Fruit fly (Drosophila melanogaster) whole organism, embryonic: ENCODE data around the gene CG10254.

Source experiments
- ATbp ChIP-seq: fragments of 200-800 bp; sonication (Bioruptor generic); optimal IDR thresholded peaks from 2 replicates; lab custom pipeline; 2017; ENCODE audit warnings: missing biosample characterization, mild to moderate bottlenecking, missing genetic modification characterization, missing genetic modification reagents
- BEAF-32 ChIP-seq: fragments of 200-800 bp; sonication (Bioruptor generic); optimal IDR thresholded peaks from 3 replicates; lab custom pipeline; 2017; ENCODE audit warnings: missing biosample characterization, missing genetic modification characterization, mild to moderate bottlenecking, moderate library complexity, missing genetic modification reagents
- CG10431 ChIP-seq: fragments of 200-800 bp; sonication (Bioruptor generic); optimal IDR thresholded peaks from 3 replicates; lab custom pipeline; 2018; ENCODE audit warnings: missing biosample characterization, mild to moderate bottlenecking, missing genetic modification characterization
- CG13123 ChIP-seq: fragments of 200-800 bp; sonication (Bioruptor generic); optimal IDR thresholded peaks from 2 replicates; lab custom pipeline; 2016; ENCODE audit warnings: missing biosample characterization, missing genetic modification characterization
- CG13775 ChIP-seq: fragments of 200-800 bp; sonication (Bioruptor generic); optimal IDR thresholded peaks from 3 replicates; lab custom pipeline; 2017; ENCODE audit warnings: missing biosample characterization, mild to moderate bottlenecking, missing genetic modification characterization
- CG14050 ChIP-seq: fragments of 200-800 bp; sonication (Bioruptor generic); IDR thresholded peaks from 3 replicates; pipeline ENCODE4 v1.3.6; 2022; ENCODE audit warnings: missing biosample characterization, missing genetic modification characterization
- CG14860 ChIP-seq: fragments of 200-800 bp; sonication (Bioruptor generic); IDR thresholded peaks from 3 replicates; pipeline ENCODE4 v1.3.6; 2022; ENCODE audit warnings: missing biosample characterization, missing genetic modification characterization; ENCODE audit not compliant: partially characterized antibody
- CG16779 ChIP-seq: fragments of 200-800 bp; sonication (Bioruptor generic); IDR thresholded peaks from 2 replicates; pipeline ENCODE4 v1.3.6; 2022; ENCODE audit warnings: missing biosample characterization, missing genetic modification characterization
- CG1792 ChIP-seq: fragments of 200-800 bp; sonication (Bioruptor generic); optimal IDR thresholded peaks from 2 replicates; lab custom pipeline; 2016; ENCODE audit warnings: missing biosample characterization, missing genetic modification characterization
- CG2116 ChIP-seq: fragments of 200-800 bp; sonication (Bioruptor generic); optimal IDR thresholded peaks from 3 replicates; lab custom pipeline; 2018; ENCODE audit warnings: missing biosample characterization, mild to moderate bottlenecking, missing genetic modification characterization
- CG2199 ChIP-seq: fragments of 200-800 bp; sonication (Bioruptor generic); IDR thresholded peaks from 3 replicates; pipeline ENCODE4 v1.3.6; 2022; ENCODE audit warnings: missing biosample characterization, missing genetic modification characterization
- CG2678 ChIP-seq: fragments of 200-800 bp; sonication (Bioruptor generic); optimal IDR thresholded peaks from 3 replicates; lab custom pipeline; 2019; ENCODE audit warnings: missing biosample characterization, mild to moderate bottlenecking, missing genetic modification characterization, moderate library complexity
- CG3065 ChIP-seq: fragments of 200-800 bp; sonication (Bioruptor generic); optimal IDR thresholded peaks from 2 replicates; lab custom pipeline; 2016; ENCODE audit warnings: missing biosample characterization, missing genetic modification characterization
- CG31388 ChIP-seq: fragments of 200-800 bp; sonication (Bioruptor generic); optimal IDR thresholded peaks from 2 replicates; lab custom pipeline; 2016; ENCODE audit warnings: missing biosample characterization, missing genetic modification characterization
- CG34224 ChIP-seq: fragments of 200-800 bp; sonication (Bioruptor generic); IDR thresholded peaks from 3 replicates; pipeline ENCODE4 v1.3.6; 2022; ENCODE audit warnings: missing biosample characterization, missing genetic modification characterization; ENCODE audit not compliant: partially characterized antibody
- CG34422 ChIP-seq: fragments of 200-800 bp; sonication (Bioruptor generic); IDR thresholded peaks from 3 replicates; pipeline ENCODE4 v1.3.6; 2022; ENCODE audit warnings: missing biosample characterization, missing genetic modification characterization
- CG4404 ChIP-seq: fragments of 200-800 bp; sonication (Bioruptor generic); IDR thresholded peaks from 2 replicates; pipeline ENCODE4 v1.3.6; 2022; ENCODE audit warnings: missing biosample characterization, missing genetic modification characterization
- CG6254 ChIP-seq: fragments of 200-800 bp; sonication (Bioruptor generic); optimal IDR thresholded peaks from 3 replicates; lab custom pipeline; 2017; ENCODE audit warnings: mild to moderate bottlenecking, missing biosample characterization, missing genetic modification reagents, missing genetic modification characterization
- CG7271 ChIP-seq: fragments of 200-800 bp; sonication (Bioruptor generic); optimal IDR thresholded peaks from 2 replicates; lab custom pipeline; 2018; ENCODE audit warnings: missing biosample characterization, mild to moderate bottlenecking, missing genetic modification characterization, moderate library complexity
- CG7745 ChIP-seq: fragments of 200-800 bp; sonication (Bioruptor generic); optimal IDR thresholded peaks from 2 replicates; lab custom pipeline; 2018; ENCODE audit warnings: missing biosample characterization, mild to moderate bottlenecking, missing genetic modification characterization, moderate library complexity
- CG9609 ChIP-seq: fragments of 200-800 bp; sonication (Bioruptor generic); optimal IDR thresholded peaks from 3 replicates; lab custom pipeline; 2016; ENCODE audit warnings: missing biosample characterization, missing genetic modification characterization
- Chrac-16 ChIP-seq: fragments of 200-800 bp; sonication (Bioruptor generic); optimal IDR thresholded peaks from 3 replicates; lab custom pipeline; 2016; ENCODE audit warnings: missing biosample characterization, missing genetic modification characterization
- Dbx ChIP-seq: fragments of 200-800 bp; sonication (Bioruptor generic); IDR thresholded peaks from 3 replicates; pipeline ENCODE4 v1.3.6; 2022; ENCODE audit warnings: missing biosample characterization, missing genetic modification characterization
- Doc2 ChIP-seq: fragments of 200-800 bp; sonication (Bioruptor generic); IDR thresholded peaks from 2 replicates; pipeline ENCODE4 v1.3.6; 2022; ENCODE audit warnings: missing biosample characterization, missing genetic modification characterization
- Fer2 ChIP-seq: fragments of 200-800 bp; sonication (Bioruptor generic); optimal IDR thresholded peaks from 2 replicates; lab custom pipeline; 2018; ENCODE audit warnings: missing biosample characterization, mild to moderate bottlenecking, missing genetic modification characterization, moderate library complexity
- Hr39 ChIP-seq: fragments of >200 bp; optimal IDR thresholded peaks from 2 replicates; lab custom pipeline; 2017
- Oaz ChIP-seq: fragments of 200-800 bp; sonication (Bioruptor generic); IDR thresholded peaks from 2 replicates; pipeline ENCODE4 v1.3.6; 2022; ENCODE audit warnings: missing biosample characterization, missing genetic modification characterization
- Poxn ChIP-seq: fragments of 200-800 bp; sonication (Bioruptor generic); IDR thresholded peaks from 2 replicates; pipeline ENCODE4 v1.3.6; 2022; ENCODE audit warnings: missing biosample characterization, missing genetic modification characterization
- aop ChIP-seq: fragments of 200-800 bp; sonication (Bioruptor generic); IDR thresholded peaks from 2 replicates; pipeline ENCODE4 v1.3.6; 2022; ENCODE audit warnings: missing biosample characterization, missing genetic modification characterization
- ase ChIP-seq: fragments of 200-800 bp; sonication (Bioruptor generic); IDR thresholded peaks from 3 replicates; pipeline ENCODE4 v1.3.6; 2022; ENCODE audit warnings: missing biosample characterization, missing genetic modification characterization
- bab2 ChIP-seq: fragments of 200-800 bp; sonication (Bioruptor generic); optimal IDR thresholded peaks from 2 replicates; lab custom pipeline; 2016; ENCODE audit warnings: missing biosample characterization, missing genetic modification characterization
- corto ChIP-seq: fragments of 200-800 bp; sonication (Bioruptor generic); optimal IDR thresholded peaks from 2 replicates; lab custom pipeline; 2016; ENCODE audit warnings: missing biosample characterization, mild to moderate bottlenecking, missing genetic modification characterization, moderate library complexity
- fd64A ChIP-seq: fragments of 200-800 bp; sonication (Bioruptor generic); optimal IDR thresholded peaks from 3 replicates; lab custom pipeline; 2018; ENCODE audit warnings: missing biosample characterization, mild to moderate bottlenecking, missing genetic modification characterization
- hb ChIP-seq: fragments of 200-800 bp; sonication (Bioruptor generic); IDR thresholded peaks from 3 replicates; pipeline ENCODE4 v1.3.6; 2022; ENCODE audit warnings: missing biosample characterization, missing genetic modification characterization; ENCODE audit not compliant: partially characterized antibody
- insv ChIP-seq, 2 experiments: fragments of 200-800 bp; sonication (Bioruptor generic); optimal IDR thresholded peaks; 3 replicates each; lab custom pipeline; 2016 to 2018; ENCODE audit warnings: missing biosample characterization in 2 of 2, missing genetic modification characterization in 2 of 2
- jumu ChIP-seq: fragments of 200-800 bp; sonication (Bioruptor generic); optimal IDR thresholded peaks from 3 replicates; lab custom pipeline; 2016; ENCODE audit warnings: missing biosample characterization, missing genetic modification characterization
- kni ChIP-seq: fragments of 200-800 bp; sonication (Bioruptor generic); optimal IDR thresholded peaks from 3 replicates; lab custom pipeline; 2017; ENCODE audit warnings: mild to moderate bottlenecking, missing biosample characterization, missing genetic modification reagents, missing genetic modification characterization
- maf-S ChIP-seq: fragments of 200-800 bp; sonication (Bioruptor generic); optimal IDR thresholded peaks from 2 replicates; lab custom pipeline; 2016; ENCODE audit warnings: missing biosample characterization, missing genetic modification characterization
- pb ChIP-seq: fragments of 200-800 bp; sonication (Bioruptor generic); optimal IDR thresholded peaks from 3 replicates; lab custom pipeline; 2016; ENCODE audit warnings: missing biosample characterization, missing genetic modification characterization
- phol ChIP-seq: fragments of 200-800 bp; sonication (Bioruptor generic); optimal IDR thresholded peaks from 3 replicates; lab custom pipeline; 2018; ENCODE audit warnings: missing biosample characterization, mild to moderate bottlenecking, missing genetic modification characterization, moderate library complexity
- repo ChIP-seq: fragments of 200-800 bp; sonication (Bioruptor generic); optimal IDR thresholded peaks from 2 replicates; lab custom pipeline; 2016; ENCODE audit warnings: missing biosample characterization, missing genetic modification characterization
- rib ChIP-seq: fragments of 200-800 bp; sonication (Bioruptor generic); IDR thresholded peaks from 2 replicates; pipeline ENCODE4 v1.3.6; 2022; ENCODE audit warnings: missing biosample characterization, missing genetic modification characterization
- ro ChIP-seq: fragments of 200-800 bp; sonication (Bioruptor generic); IDR thresholded peaks from 2 replicates; pipeline ENCODE4 v1.3.6; 2022; ENCODE audit warnings: missing biosample characterization, missing genetic modification characterization
- sisA ChIP-seq: fragments of 200-800 bp; sonication (Bioruptor generic); IDR thresholded peaks from 2 replicates; pipeline ENCODE4 v1.3.6; 2022; ENCODE audit warnings: missing biosample characterization, missing genetic modification characterization
- tgo ChIP-seq: fragments of 200-800 bp; sonication (Bioruptor generic); IDR thresholded peaks from 3 replicates; pipeline ENCODE4 v1.3.6; 2022; ENCODE audit warnings: missing biosample characterization, missing genetic modification characterization
- tx ChIP-seq: fragments of 200-800 bp; sonication (Bioruptor generic); optimal IDR thresholded peaks from 2 replicates; lab custom pipeline; 2016; ENCODE audit warnings: missing biosample characterization, missing genetic modification characterization
- wor ChIP-seq: fragments of 200-800 bp; sonication (Bioruptor generic); IDR thresholded peaks from 2 replicates; pipeline ENCODE4 v1.3.6; 2022; ENCODE audit warnings: missing biosample characterization, missing genetic modification characterization
- zen ChIP-seq: fragments of 200-800 bp; sonication (Bioruptor generic); optimal IDR thresholded peaks from 3 replicates; lab custom pipeline; 2018; ENCODE audit warnings: missing biosample characterization, mild to moderate bottlenecking, missing genetic modification characterization, moderate library complexity
- zfh1 ChIP-seq: fragments of 200-800 bp; sonication (Bioruptor generic); IDR thresholded peaks from 3 replicates; pipeline ENCODE4 v1.3.6; 2022; ENCODE audit warnings: missing biosample characterization, missing genetic modification characterization

The CG10254 gene

dm6 chr3R:23657357-23658318 lies 37.1 kb downstream of the CG10254 start (continued):
- TF ChIP-seq ATbp (peak; percentile 89), Poxn (GFP tag; lab: Robert Waterston, UW) (no peak), BEAF-32 (no peak), Hr39 (lab: Kevin White, UChicago) (no peak), CG16779 (GFP tag; lab: Robert Waterston, UW) (no peak), ase (GFP tag; lab: Robert Waterston, UW) (peak; percentile 25; the same call in 1 of the 3 replicates), CG13123 (GFP tag; lab: Kevin White, UChicago) (peak; percentile 73), Oaz (no peak), CG4404 (GFP tag; lab: Robert Waterston, UW) (peak; percentile 21; the same call in 1 of the 2 replicates), ro (GFP tag; lab: Robert Waterston, UW) (no peak), kni (peak; percentile 90), Doc2 (GFP tag; lab: Robert Waterston, UW) (no peak), CG34422 (GFP tag; lab: Robert Waterston, UW) (0 out of 3 replicates have a peak, but pooled peaks have one; percentile 25), wor (GFP tag; lab: Robert Waterston, UW) (no peak), CG10431 (GFP tag; lab: Kevin White, UChicago) (peak; percentile 72), CG2678 (tag; lab: Kevin White, UChicago) (peak; percentile 77), tx (GFP tag; lab: Kevin White, UChicago) (no peak), CG14050 (GFP tag; lab: Robert Waterston, UW) (0 out of 3 replicates have a peak, but pooled peaks have one; percentile 35), bab2 (GFP tag; lab: Kevin White, UChicago) (peak; percentile 58), CG2116 (peak; percentile 42), CG13775 (peak; percentile 21), zen (tag; lab: Kevin White, UChicago) (peak; percentile 54), CG3065 (GFP tag; lab: Kevin White, UChicago) (peak; percentile 25), Dbx (GFP tag; lab: Robert Waterston, UW) (no peak), Fer2 (tag; lab: Kevin White, UChicago) (no peak), CG9609 (GFP tag; lab: Kevin White, UChicago) (peak; percentile 45), CG6254 (peak; percentile 62), CG7745 (tag; lab: Kevin White, UChicago) (peak; percentile 88), Chrac-16 (GFP tag; lab: Kevin White, UChicago) (no peak), sisA (GFP tag; lab: Robert Waterston, UW) (no peak), jumu (peak; percentile 5), maf-S (GFP tag; lab: Kevin White, UChicago) (peak; percentile 55), zfh1 (GFP tag; lab: Robert Waterston, UW) (peak; percentile 64; the same call in 2 of the 3 replicates), phol (tag; lab: Kevin White, UChicago) (peak; percentile 24), repo (peak; percentile 52), corto (GFP tag; lab: Kevin White, UChicago) (no peak), pb (GFP tag; lab: Kevin White, UChicago) (peak; percentile 46), insv (GFP tag; optimal IDR thresholded peaks at IDR 0.05; lab: Kevin White, UChicago) (peak in 1 of 2 experiments; percentile 51), rib (GFP tag; lab: Robert Waterston, UW) (0 out of 2 replicates have a peak, but pooled peaks have one; percentile 17), aop (no peak), CG34224 (GFP tag; lab: Robert Waterston, UW) (no peak), hb (GFP tag; lab: Robert Waterston, UW) (no peak), CG1792 (GFP tag; lab: Kevin White, UChicago) (peak; percentile 22), CG2199 (GFP tag; lab: Robert Waterston, UW) (peak; percentile 77; the same call in 2 of the 3 replicates), CG14860 (no peak), CG7271 (peak; percentile 44), CG31388 (GFP tag; lab: Kevin White, UChicago) (no peak), tgo (0 out of 3 replicates have a peak, but pooled peaks have one; percentile 19), fd64A (GFP tag; lab: Kevin White, UChicago) (peak; percentile 72)
